Fruit fly (Drosophila melanogaster) whole organism: ENCODE results near the gene Tbc1d15-17.

Source experiments
- EcR ChIP-seq, 2 experiments: fragments of >200 bp; optimal IDR thresholded peaks; 2 replicates each; lab custom pipeline; 2017; ENCODE audit warnings: missing biosample characterization in 2 of 2, missing genetic modification characterization in 2 of 2, missing genetic modification reagents in 2 of 2
- pan ChIP-seq: fragments of >200 bp; optimal IDR thresholded peaks from 2 replicates; lab custom pipeline; 2017

- TF ChIP-seq pan (lab: Kevin White, UChicago): no peak
- no peak for TF ChIP-seq EcR (GFP tag; optimal IDR thresholded peaks at IDR 0.05; lab: Kevin White, UChicago)
Measured at dm6 chr2L:247432-247831, 40.5 kb downstream of the Tbc1d15-17 start.
